Fruit fly (Drosophila melanogaster) whole organism, adult: ENCODE results near the gene CG5612.

Experiments
- CG11617 ChIP-seq: fragments of 200-800 bp; sonication (Bioruptor generic); optimal IDR thresholded peaks from 2 replicates; lab custom pipeline; 2017; ENCODE audit warnings: mild to moderate bottlenecking, missing biosample characterization, missing genetic modification reagents, missing genetic modification characterization
- CG12768 ChIP-seq: fragments of 200-800 bp; sonication (Bioruptor generic); optimal IDR thresholded peaks from 2 replicates; lab custom pipeline; 2017; ENCODE audit warnings: missing biosample characterization, missing genetic modification characterization, mild to moderate bottlenecking, moderate library complexity, missing genetic modification reagents
- CG14711 ChIP-seq: fragments of 200-800 bp; sonication (Bioruptor generic); optimal IDR thresholded peaks from 2 replicates; lab custom pipeline; 2018; ENCODE audit warnings: missing biosample characterization, mild to moderate bottlenecking, missing genetic modification characterization, moderate library complexity
- CG1620 ChIP-seq: fragments of 200-800 bp; sonication (Bioruptor generic); optimal IDR thresholded peaks from 2 replicates; lab custom pipeline; 2016; ENCODE audit warnings: missing biosample characterization, missing genetic modification characterization
- CG33017 ChIP-seq: fragments of 200-800 bp; sonication (Bioruptor generic); optimal IDR thresholded peaks from 2 replicates; lab custom pipeline; 2018; ENCODE audit warnings: missing biosample characterization, mild to moderate bottlenecking, missing genetic modification characterization, moderate library complexity
- CG5204 ChIP-seq: fragments of 200-800 bp; sonication (Bioruptor generic); optimal IDR thresholded peaks from 2 replicates; lab custom pipeline; 2016; ENCODE audit warnings: missing biosample characterization, missing genetic modification characterization
- CG7045 ChIP-seq: fragments of 200-800 bp; sonication (Bioruptor generic); optimal IDR thresholded peaks from 2 replicates; lab custom pipeline; 2017; ENCODE audit warnings: missing biosample characterization, mild to moderate bottlenecking, missing genetic modification characterization
- CG7101 ChIP-seq: fragments of 200-800 bp; sonication (Bioruptor generic); optimal IDR thresholded peaks from 2 replicates; lab custom pipeline; 2018; ENCODE audit warnings: missing biosample characterization, mild to moderate bottlenecking, missing genetic modification characterization, moderate library complexity
- Clk ChIP-seq: fragments of 200-800 bp; sonication (Bioruptor generic); optimal IDR thresholded peaks from 2 replicates; lab custom pipeline; 2017; ENCODE audit warnings: missing biosample characterization, missing genetic modification characterization
- Crg-1 ChIP-seq: fragments of 200-800 bp; sonication (Bioruptor generic); optimal IDR thresholded peaks from 2 replicates; lab custom pipeline; 2016; ENCODE audit warnings: missing biosample characterization, missing genetic modification characterization
- Hr96 ChIP-seq: fragments of 200-800 bp; sonication (Bioruptor generic); optimal IDR thresholded peaks from 2 replicates; lab custom pipeline; 2016; ENCODE audit warnings: missing biosample characterization, missing genetic modification characterization
- Mnt ChIP-seq: fragments of 200-800 bp; sonication (Bioruptor generic); optimal IDR thresholded peaks from 2 replicates; lab custom pipeline; 2016; ENCODE audit warnings: missing biosample characterization, mild to moderate bottlenecking, missing genetic modification characterization
- bab1 ChIP-seq: fragments of 200-800 bp; sonication (Bioruptor generic); optimal IDR thresholded peaks from 3 replicates; lab custom pipeline; 2019; ENCODE audit warnings: missing biosample characterization, mild to moderate bottlenecking, missing genetic modification characterization, moderate library complexity
- cic ChIP-seq: fragments of 200-800 bp; sonication (Bioruptor generic); optimal IDR thresholded peaks from 2 replicates; lab custom pipeline; 2017; ENCODE audit warnings: missing biosample characterization, mild to moderate bottlenecking, missing genetic modification characterization, moderate library complexity
- cnc ChIP-seq, 2 experiments: fragments of >200 bp; optimal IDR thresholded peaks; 2 replicates each; lab custom pipeline; 2017
- kay ChIP-seq: fragments of 200-800 bp; sonication (Bioruptor generic); peaks from one replicate; lab custom pipeline; 2016; ENCODE audit warnings: missing biosample characterization, missing genetic modification characterization, borderline replicate concordance
- ovo ChIP-seq: fragments of 200-800 bp; sonication (Bioruptor generic); optimal IDR thresholded peaks from 2 replicates; lab custom pipeline; 2016; ENCODE audit warnings: missing biosample characterization, missing genetic modification characterization
- pad ChIP-seq: fragments of 200-800 bp; sonication (Bioruptor generic); optimal IDR thresholded peaks from 3 replicates; lab custom pipeline; 2017; ENCODE audit warnings: missing biosample characterization, missing genetic modification characterization, mild to moderate bottlenecking, moderate library complexity, missing genetic modification reagents
- tj ChIP-seq: fragments of 200-800 bp; sonication (Bioruptor generic); optimal IDR thresholded peaks from 3 replicates; lab custom pipeline; 2017; ENCODE audit warnings: missing biosample characterization, mild to moderate bottlenecking, missing genetic modification characterization, moderate library complexity
- toe ChIP-seq: fragments of 200-800 bp; sonication (Bioruptor generic); optimal IDR thresholded peaks from 2 replicates; lab custom pipeline; 2016; ENCODE audit warnings: missing biosample characterization, missing genetic modification characterization

The CG5612 gene

dm6 chr3R:27625911-27626310, at the start of gene CG5612:
Gene CG5612 (minus strand): TSS chr3R:27626011.
- TF ChIP-seq cnc (optimal IDR thresholded peaks at IDR 0.05; lab: Kevin White, UChicago) (no peak), kay (GFP tag; lab: Kevin White, UChicago) (peak; percentile 25)

- TF ChIP-seq cic (GFP tag; lab: Kevin White, UChicago): no peak
- no peak for TF ChIP-seq CG14711
- TF ChIP-seq Mnt (GFP tag; lab: Kevin White, UChicago): peak; percentile 40
Measured at dm6 chr3R:27662857-27663256, 37.0 kb upstream of the CG5612 start.

- no peak for TF ChIP-seq CG1620 (GFP tag; lab: Kevin White, UChicago)
- TF ChIP-seq CG7045 (GFP tag; lab: Kevin White, UChicago): peak; percentile 41
- peak; percentile 57 for TF ChIP-seq CG5204 (GFP tag; lab: Kevin White, UChicago)
- TF ChIP-seq CG7101 (tag; lab: Kevin White, UChicago): no peak
- peak; percentile 40 for TF ChIP-seq toe (GFP tag; lab: Kevin White, UChicago)
- TF ChIP-seq cic (GFP tag; lab: Kevin White, UChicago): no peak
- TF ChIP-seq CG33017: no peak
- no peak for TF ChIP-seq Hr96 (GFP tag; lab: Kevin White, UChicago)
- TF ChIP-seq CG12768 (GFP tag; lab: Kevin White, UChicago): no peak
- TF ChIP-seq tj: no peak
- TF ChIP-seq kay (GFP tag; lab: Kevin White, UChicago): no peak
- no peak for TF ChIP-seq pad
Measured at dm6 chr3R:27661971-27662489, 36.2 kb upstream of the CG5612 start, which contains the start of gene unc80. Gene unc80 (plus strand): TSS chr3R:27662439.

- TF ChIP-seq kay (GFP tag; lab: Kevin White, UChicago) (no peak), CG5204 (GFP tag; lab: Kevin White, UChicago) (no peak), CG7101 (tag; lab: Kevin White, UChicago) (no peak), cnc (optimal IDR thresholded peaks at IDR 0.05; lab: Kevin White, UChicago) (no peak), ovo (no peak), Mnt (GFP tag; lab: Kevin White, UChicago) (no peak), cic (GFP tag; lab: Kevin White, UChicago) (no peak), CG33017 (no peak), Crg-1 (no peak), CG14711 (no peak), CG12768 (GFP tag; lab: Kevin White, UChicago) (no peak), Clk (GFP tag; lab: Kevin White, UChicago) (no peak)
Measured at dm6 chr3R:27661389-27661788, 35.6 kb upstream of the CG5612 start.

dm6 chr3R:27660127-27660579, 34.3 kb upstream of the CG5612 start, which contains the start of gene Mlc1:
Gene Mlc1 (minus strand): TSS chr3R:27660177.
- TF ChIP-seq CG11617 (no peak), Hr96 (GFP tag; lab: Kevin White, UChicago) (no peak), CG12768 (GFP tag; lab: Kevin White, UChicago) (no peak), CG14711 (no peak), kay (GFP tag; lab: Kevin White, UChicago) (no peak), Crg-1 (no peak), CG1620 (GFP tag; lab: Kevin White, UChicago) (no peak), CG7045 (GFP tag; lab: Kevin White, UChicago) (no peak), ovo (no peak), CG7101 (tag; lab: Kevin White, UChicago) (no peak), Clk (GFP tag; lab: Kevin White, UChicago) (no peak), cic (GFP tag; lab: Kevin White, UChicago) (no peak), pad (no peak), bab1 (GFP tag; lab: Kevin White, UChicago) (no peak), toe (GFP tag; lab: Kevin White, UChicago) (no peak), CG5204 (GFP tag; lab: Kevin White, UChicago) (no peak), CG33017 (no peak)

- peak; percentile 16 for TF ChIP-seq cic (GFP tag; lab: Kevin White, UChicago)
- TF ChIP-seq Crg-1: no peak
- no peak for TF ChIP-seq cnc (optimal IDR thresholded peaks at IDR 0.05; lab: Kevin White, UChicago)
- no peak for TF ChIP-seq CG33017
- TF ChIP-seq kay (GFP tag; lab: Kevin White, UChicago): peak; percentile 71
- no peak for TF ChIP-seq tj
- no peak for TF ChIP-seq Mnt (GFP tag; lab: Kevin White, UChicago)
Measured at dm6 chr3R:27656686-27657535, 31.1 kb upstream of the CG5612 start, which contains the start of gene tau. Gene tau (minus strand): TSS chr3R:27656996.

- TF ChIP-seq CG5204 (GFP tag; lab: Kevin White, UChicago): peak; percentile 10
- no peak for TF ChIP-seq Hr96 (GFP tag; lab: Kevin White, UChicago)
Measured at dm6 chr3R:27655109-27655508, 29.3 kb upstream of the CG5612 start.
